Fruit fly (Drosophila melanogaster): ENCODE data around the gene CG46303.

dm6 chr3R:5853032-5853431 lies 31.3 kb downstream of the CG46303 start, which contains the start of gene CG34287:
- TF ChIP-seq cnc (optimal IDR thresholded peaks at IDR 0.05) (no peak), ovo (GFP tag; optimal IDR thresholded peaks at IDR 0.05) (no peak), kay (GFP tag; ENCODE audit: borderline replicate concordance) (no peak), Hr96 (GFP tag; optimal IDR thresholded peaks at IDR 0.05) (no peak), CG14711 (tag; optimal IDR thresholded peaks at IDR 0.05) (no peak), CG7101 (tag; optimal IDR thresholded peaks at IDR 0.05) (no peak), bab1 (GFP tag; optimal IDR thresholded peaks at IDR 0.05) (no peak), CG1620 (GFP tag; optimal IDR thresholded peaks at IDR 0.05) (no peak), CG12768 (GFP tag; optimal IDR thresholded peaks at IDR 0.05) (no peak), cic (GFP tag; optimal IDR thresholded peaks at IDR 0.05) (no peak), CG11617 (GFP tag; optimal IDR thresholded peaks at IDR 0.05) (no peak)

All from whole organism, adult.